Worm (Caenorhabditis elegans) whole organism, late embryonic: ENCODE data around the gene cox-15.

Experiments
- C08G9.2 ChIP-seq: sonication (generic microtip); optimal IDR thresholded peaks from 2 replicates; lab custom pipeline; 2016; ENCODE audit warnings: mild to moderate bottlenecking, missing genetic modification characterization, moderate library complexity, missing compliant biosample characterization
- F13H6.1 ChIP-seq: sonication (generic microtip); optimal IDR thresholded peaks from 2 replicates; lab custom pipeline; 2016; ENCODE audit warnings: missing genetic modification characterization, missing compliant biosample characterization
- K09A11.1 ChIP-seq: sonication (generic microtip); optimal IDR thresholded peaks from 2 replicates; lab custom pipeline; 2017; ENCODE audit warnings: antibody characterized with exemption, mild to moderate bottlenecking, missing genetic modification characterization, missing compliant biosample characterization; ENCODE audit not compliant: insufficient read depth
- T23F11.4 ChIP-seq: fragments of 200-800 bp; sonication (Bioruptor generic); optimal IDR thresholded peaks from 2 replicates; lab custom pipeline; 2018; ENCODE audit warnings: mild to moderate bottlenecking, missing genetic modification characterization, missing compliant biosample characterization
- Y22D7AL.16 ChIP-seq: sonication (generic microtip); optimal IDR thresholded peaks from 2 replicates; lab custom pipeline; 2016; ENCODE audit warnings: missing genetic modification characterization, missing compliant biosample characterization
- ama-1 ChIP-seq: fragments of 150-350 bp; optimal IDR thresholded peaks from 2 replicates; lab custom pipeline; 2014
- ceh-14 ChIP-seq: sonication (generic microtip); optimal IDR thresholded peaks from 2 replicates; lab custom pipeline; 2016; ENCODE audit warnings: missing genotype, missing genetic modification characterization, missing compliant biosample characterization
- ceh-18 ChIP-seq: sonication (generic microtip); optimal IDR thresholded peaks from 2 replicates; lab custom pipeline; 2016; ENCODE audit warnings: missing genetic modification characterization, missing compliant biosample characterization
- ceh-22 ChIP-seq: sonication (generic microtip); optimal IDR thresholded peaks from 2 replicates; lab custom pipeline; 2017; ENCODE audit warnings: missing biosample characterization, missing genetic modification characterization
- ceh-34 ChIP-seq: sonication (generic microtip); optimal IDR thresholded peaks from 2 replicates; lab custom pipeline; 2016; ENCODE audit warnings: mild to moderate bottlenecking, missing genetic modification characterization, missing compliant biosample characterization
- ceh-45 ChIP-seq: fragments of 200-800 bp; sonication (Bioruptor generic); IDR thresholded peaks from 2 replicates; pipeline ENCODE4 v1.3.6; 2022; ENCODE audit warnings: missing genetic modification reagents, missing genetic modification characterization, missing compliant biosample characterization
- ceh-48 ChIP-seq: sonication (generic microtip); optimal IDR thresholded peaks from 2 replicates; lab custom pipeline; 2016; ENCODE audit warnings: missing genetic modification characterization, inconsistent platforms, missing compliant biosample characterization
- ceh-9 ChIP-seq: sonication (generic microtip); optimal IDR thresholded peaks from 2 replicates; lab custom pipeline; 2016; ENCODE audit warnings: mild to moderate bottlenecking, missing genetic modification characterization, inconsistent platforms, missing compliant biosample characterization
- che-1 ChIP-seq: sonication (generic microtip); optimal IDR thresholded peaks from 2 replicates; lab custom pipeline; 2016; ENCODE audit warnings: mild to moderate bottlenecking, missing genetic modification characterization, missing compliant biosample characterization
- dmd-4 ChIP-seq: sonication (generic microtip); optimal IDR thresholded peaks from 2 replicates; lab custom pipeline; 2016; ENCODE audit warnings: borderline replicate concordance, missing genetic modification characterization, missing compliant biosample characterization
- dve-1 ChIP-seq: sonication (generic microtip); optimal IDR thresholded peaks from 2 replicates; lab custom pipeline; 2017; ENCODE audit warnings: antibody characterized with exemption, mild to moderate bottlenecking, missing genetic modification characterization, missing compliant biosample characterization
- elt-2 ChIP-seq: sonication (generic microtip); optimal IDR thresholded peaks from 2 replicates; lab custom pipeline; 2016; ENCODE audit warnings: missing genetic modification reagents, missing genetic modification characterization, missing compliant biosample characterization
- ets-4 ChIP-seq: sonication (generic microtip); optimal IDR thresholded peaks from 2 replicates; lab custom pipeline; 2016; ENCODE audit warnings: missing genetic modification characterization, missing compliant biosample characterization
- eyg-1 ChIP-seq: sonication (generic microtip); optimal IDR thresholded peaks from 2 replicates; lab custom pipeline; 2016; ENCODE audit warnings: missing genotype, missing genetic modification characterization, missing compliant biosample characterization
- fkh-6 ChIP-seq: sonication (generic microtip); optimal IDR thresholded peaks from 2 replicates; lab custom pipeline; 2016; ENCODE audit warnings: missing genetic modification characterization, missing compliant biosample characterization
- gmeb-2 ChIP-seq: sonication (generic microtip); optimal IDR thresholded peaks from 2 replicates; lab custom pipeline; 2016; ENCODE audit warnings: missing genetic modification characterization, inconsistent platforms, missing compliant biosample characterization
- hlh-13 ChIP-seq: fragments of 200-800 bp; sonication (Bioruptor generic); optimal IDR thresholded peaks from 2 replicates; lab custom pipeline; 2018; ENCODE audit warnings: mild to moderate bottlenecking, missing genetic modification characterization, missing compliant biosample characterization
- hlh-15 ChIP-seq: sonication (generic microtip); optimal IDR thresholded peaks from 2 replicates; lab custom pipeline; 2016; ENCODE audit warnings: missing genetic modification characterization, missing compliant biosample characterization
- hlh-6 ChIP-seq: sonication (generic microtip); optimal IDR thresholded peaks from 2 replicates; lab custom pipeline; 2016; ENCODE audit warnings: missing genotype, missing genetic modification characterization, missing compliant biosample characterization
- hlh-8 ChIP-seq: sonication (generic microtip); optimal IDR thresholded peaks from 2 replicates; lab custom pipeline; 2016; ENCODE audit warnings: missing genotype, missing genetic modification characterization, missing compliant biosample characterization
- lim-6 ChIP-seq: sonication (generic microtip); optimal IDR thresholded peaks from 2 replicates; lab custom pipeline; 2016; ENCODE audit warnings: missing genetic modification characterization, missing compliant biosample characterization
- madf-2 ChIP-seq: sonication (generic microtip); optimal IDR thresholded peaks from 2 replicates; lab custom pipeline; 2017; ENCODE audit warnings: missing genetic modification characterization, missing compliant biosample characterization
- nfya-1 ChIP-seq: sonication (generic microtip); optimal IDR thresholded peaks from 2 replicates; lab custom pipeline; 2017; ENCODE audit warnings: missing genetic modification characterization, mild to moderate bottlenecking, missing compliant biosample characterization, antibody characterized with exemption, moderate library complexity
- nhr-11 ChIP-seq: fragments of 150-350 bp; optimal IDR thresholded peaks from 2 replicates; lab custom pipeline; 2014; ENCODE audit warnings: missing biosample characterization, missing genetic modification characterization
- nhr-232 ChIP-seq: sonication (generic microtip); optimal IDR thresholded peaks from 2 replicates; lab custom pipeline; 2016; ENCODE audit warnings: missing genetic modification characterization, missing compliant biosample characterization
- npax-4 ChIP-seq: sonication (generic microtip); optimal IDR thresholded peaks from 2 replicates; lab custom pipeline; 2016; ENCODE audit warnings: missing genetic modification characterization, missing compliant biosample characterization
- odd-2 ChIP-seq: sonication (generic microtip); optimal IDR thresholded peaks from 2 replicates; lab custom pipeline; 2017; ENCODE audit warnings: antibody characterized with exemption, mild to moderate bottlenecking, missing genetic modification characterization, missing compliant biosample characterization
- pag-3 ChIP-seq: sonication (generic microtip); optimal IDR thresholded peaks from 2 replicates; lab custom pipeline; 2016; ENCODE audit warnings: missing compliant biosample characterization, missing genetic modification characterization, borderline replicate concordance
- pax-1 ChIP-seq: fragments of 150-350 bp; optimal IDR thresholded peaks from 2 replicates; lab custom pipeline; 2014; ENCODE audit warnings: missing biosample characterization, missing genetic modification characterization
- pha-2 ChIP-seq: sonication (generic microtip); optimal IDR thresholded peaks from 2 replicates; lab custom pipeline; 2017; ENCODE audit warnings: mild to moderate bottlenecking, missing genetic modification characterization, missing compliant biosample characterization
- pha-4 ChIP-seq: fragments of 150-350 bp; optimal IDR thresholded peaks from 2 replicates; lab custom pipeline; 2018; ENCODE audit warnings: missing biosample characterization, missing genetic modification reagents, missing genetic modification characterization
- pros-1 ChIP-seq: fragments of 150-350 bp; optimal IDR thresholded peaks from 2 replicates; lab custom pipeline; 2014; ENCODE audit warnings: missing biosample characterization, missing genetic modification reagents, missing genetic modification characterization
- sox-2 ChIP-seq: fragments of 200-800 bp; sonication (Bioruptor generic); IDR thresholded peaks from 2 replicates; pipeline ENCODE4 v1.3.6; 2022; ENCODE audit warnings: missing genetic modification reagents, missing genetic modification characterization, missing compliant biosample characterization
- sox-4 ChIP-seq: sonication (generic microtip); optimal IDR thresholded peaks from 2 replicates; lab custom pipeline; 2017; ENCODE audit warnings: mild to moderate bottlenecking, missing genetic modification characterization, inconsistent platforms, missing compliant biosample characterization
- tbx-7 ChIP-seq: sonication (generic microtip); optimal IDR thresholded peaks from 2 replicates; lab custom pipeline; 2016; ENCODE audit warnings: missing genotype, missing genetic modification characterization, missing compliant biosample characterization
- ttx-3 ChIP-seq: sonication (generic microtip); optimal IDR thresholded peaks from 2 replicates; lab custom pipeline; 2016; ENCODE audit warnings: missing genetic modification reagents, missing genetic modification characterization, missing compliant biosample characterization
- unc-3 ChIP-seq, 2 experiments: fragments of 200-800 bp in 1 of 2; sonication (Bioruptor generic) in 1 of 2; sonication (generic microtip) in 1 of 2; conservative IDR thresholded peaks in 1 of 2; optimal IDR thresholded peaks in 1 of 2; 2 replicates each; pipeline versions ENCODE4 v1.3.6 to Lab custom; 2016 to 2022; ENCODE audit warnings: missing compliant biosample characterization in 2 of 2, missing genetic modification characterization in 2 of 2, missing genetic modification reagents in 1 of 2
- unc-42 ChIP-seq: sonication (generic microtip); optimal IDR thresholded peaks from 2 replicates; lab custom pipeline; 2016; ENCODE audit warnings: missing genotype, missing genetic modification characterization, missing compliant biosample characterization
- unc-86 ChIP-seq: sonication (generic microtip); optimal IDR thresholded peaks from 2 replicates; lab custom pipeline; 2016; ENCODE audit warnings: missing genetic modification characterization, missing compliant biosample characterization
- ztf-16 ChIP-seq: sonication (generic microtip); optimal IDR thresholded peaks from 2 replicates; lab custom pipeline; 2017; ENCODE audit warnings: missing genetic modification characterization, missing compliant biosample characterization

The cox-15 gene

ce11 chrII:11238869-11239647 lies 4.3 kb upstream of the cox-15 start, which contains the start of the genes rpn-9 and T06D8.9 (continued):
- TF ChIP-seq ceh-9 (tag; lab: Kevin White, UChicago), result no peak
- no peak for TF ChIP-seq fkh-6
- no peak for TF ChIP-seq nhr-11 (tag; lab: Kevin White, UChicago)
- no peak for TF ChIP-seq hlh-13 (GFP tag; lab: Kevin White, UChicago)
- TF ChIP-seq unc-3 (GFP tag; conservative IDR thresholded peaks at IDR 0.05; lab: Robert Waterston, UW), result no peak
- TF ChIP-seq unc-3 (tag; optimal IDR thresholded peaks at IDR 0.05; lab: Kevin White, UChicago), result no peak
- no peak for TF ChIP-seq elt-2 (tag; lab: Kevin White, UChicago)
- TF ChIP-seq sox-2, result no peak
- no peak for TF ChIP-seq pag-3 (tag; lab: Kevin White, UChicago)
- TF ChIP-seq tbx-7 (tag; lab: Kevin White, UChicago), result no peak
- no peak for TF ChIP-seq ama-1 (lab: Kevin White, UChicago)
- no peak for TF ChIP-seq che-1
- TF ChIP-seq ceh-34 (tag; lab: Kevin White, UChicago), result peak; percentile 26
- no peak for TF ChIP-seq K09A11.1
- no peak for TF ChIP-seq gmeb-2 (tag; lab: Kevin White, UChicago)
- no peak for TF ChIP-seq hlh-6 (tag; lab: Kevin White, UChicago)
- TF ChIP-seq dmd-4 (tag; lab: Kevin White, UChicago), result no peak
- TF ChIP-seq hlh-8, result peak; percentile 23
- no peak for TF ChIP-seq pax-1 (tag; lab: Kevin White, UChicago)
- TF ChIP-seq ceh-18 (tag; lab: Kevin White, UChicago), result peak; percentile 58
- no peak for TF ChIP-seq pha-2 (tag; lab: Kevin White, UChicago)
- no peak for TF ChIP-seq madf-2
- no peak for TF ChIP-seq lim-6 (tag; lab: Kevin White, UChicago)
- no peak for TF ChIP-seq T23F11.4 (GFP tag; lab: Kevin White, UChicago)
- peak; percentile 88 for TF ChIP-seq unc-42
- TF ChIP-seq odd-2 (tag; lab: Kevin White, UChicago), result no peak
- TF ChIP-seq ceh-14 (tag; lab: Kevin White, UChicago), result peak; percentile 29
- no peak for TF ChIP-seq pros-1 (tag; lab: Kevin White, UChicago)
- TF ChIP-seq ttx-3 (tag; lab: Kevin White, UChicago), result no peak
- peak; percentile 73 for TF ChIP-seq nfya-1
- TF ChIP-seq ztf-16 (tag; lab: Kevin White, UChicago), result no peak
- TF ChIP-seq sox-4 (tag; lab: Kevin White, UChicago), result no peak
- no peak for TF ChIP-seq hlh-15
- no peak for TF ChIP-seq ceh-22
- TF ChIP-seq ceh-48 (tag; lab: Kevin White, UChicago), result no peak
- TF ChIP-seq ets-4 (tag; lab: Kevin White, UChicago), result no peak
- no peak for TF ChIP-seq npax-4 (tag; lab: Kevin White, UChicago)
- no peak for TF ChIP-seq Y22D7AL.16 (tag; lab: Kevin White, UChicago)
- TF ChIP-seq, all 69 proteins: peak for 13

- TF ChIP-seq nhr-232, result no peak
- TF ChIP-seq pha-4 (tag; lab: Kevin White, UChicago), result no peak
- TF ChIP-seq sox-2, result no peak
- TF ChIP-seq ceh-45 (GFP tag; lab: Robert Waterston, UW), result no peak
- TF ChIP-seq elt-2 (tag; lab: Kevin White, UChicago), result no peak
- TF ChIP-seq F13H6.1, result no peak
- no peak for TF ChIP-seq hlh-15
- no peak for TF ChIP-seq C08G9.2 (tag; lab: Kevin White, UChicago)
- TF ChIP-seq eyg-1 (tag; lab: Kevin White, UChicago), result no peak
- no peak for TF ChIP-seq nhr-11 (tag; lab: Kevin White, UChicago)
- no peak for TF ChIP-seq dmd-4 (tag; lab: Kevin White, UChicago)
- TF ChIP-seq dve-1, result no peak
- no peak for TF ChIP-seq lim-6 (tag; lab: Kevin White, UChicago)
- TF ChIP-seq unc-86 (tag; lab: Kevin White, UChicago), result no peak
Measured at ce11 chrII:11237099-11237498, 2.3 kb upstream of the cox-15 start, which contains the start of gene fndc-1. fndc-1 (minus strand) TSS chrII:11237325.
